Fruit fly (Drosophila melanogaster): Measurements from ENCODE around the gene CG46466.

The CG46466 gene

DNA sequence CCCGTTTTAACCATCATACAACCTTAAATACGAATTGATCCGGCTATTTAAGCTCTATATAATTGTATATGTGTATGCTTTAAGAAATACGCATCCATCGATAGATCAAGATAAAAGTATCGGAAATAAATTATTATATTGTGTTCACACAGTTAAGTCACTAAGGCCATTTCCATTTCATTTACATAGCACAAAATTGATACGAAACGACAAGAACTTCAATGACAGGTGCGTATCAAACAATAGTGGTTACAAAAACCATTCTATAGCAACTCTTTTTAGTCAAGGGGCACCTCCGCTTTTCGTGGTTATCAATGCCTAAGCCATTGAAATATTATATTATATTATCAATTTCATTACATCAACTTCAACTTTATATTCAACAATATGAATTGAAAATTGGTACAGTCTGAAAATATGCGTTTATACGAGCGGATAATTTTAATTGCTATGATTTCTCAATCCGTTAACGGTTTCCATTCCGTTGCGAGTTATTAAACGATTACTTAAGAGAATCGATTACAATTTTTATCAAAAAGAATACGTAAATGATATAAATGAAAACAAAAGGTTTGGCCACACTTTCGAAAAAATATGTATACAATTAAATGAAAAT lies at the start of gene CG46466, which contains the start of gene Slip1:
Gene CG46466, minus strand, starts transcription at position 70 of the 616 bp plus-strand sequence.
Gene Slip1, plus strand, starts transcription at position 567 of the 616 bp plus-strand sequence.
- TF ChIP-seq noc (tag; optimal IDR thresholded peaks at IDR 0.05), result no peak

DNA sequence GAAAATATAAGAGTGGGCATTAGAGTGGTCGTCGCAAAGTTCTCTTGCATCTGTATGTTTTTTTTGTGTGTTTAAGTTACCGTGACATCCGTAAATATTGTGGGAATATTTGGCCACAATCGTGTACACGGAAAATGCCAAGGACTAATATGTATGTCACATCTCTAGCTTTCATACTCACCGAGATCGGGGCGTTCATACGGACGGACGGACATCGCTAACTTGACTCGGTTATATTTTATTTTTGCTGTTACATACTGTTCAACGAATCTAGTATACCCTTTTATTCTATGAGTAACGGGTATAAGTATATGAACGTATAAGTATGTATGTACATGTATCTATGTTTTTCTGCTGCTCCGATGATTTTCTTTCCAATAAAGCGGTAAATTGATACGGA lies 46.8 kb upstream of the CG46466 start:
- no peak for TF ChIP-seq noc (tag; optimal IDR thresholded peaks at IDR 0.05)

DNA sequence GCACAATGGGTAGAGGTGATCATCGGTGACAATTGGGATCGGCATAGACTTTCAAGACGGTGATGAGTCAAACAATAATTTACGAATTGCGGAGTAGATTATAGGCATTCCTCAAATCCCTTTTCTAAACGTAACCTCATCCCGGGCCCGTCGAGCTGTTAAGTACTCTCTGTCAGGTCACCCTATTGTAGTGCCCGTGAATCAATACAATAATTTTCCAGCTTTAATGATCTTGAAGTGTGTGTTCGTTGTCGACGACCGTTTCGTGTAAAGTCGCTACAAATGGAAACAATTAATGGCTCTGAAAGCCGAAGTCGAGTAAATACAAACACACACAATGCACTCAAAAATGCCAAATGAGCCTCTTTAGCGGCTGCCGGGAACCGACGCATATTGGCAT lies 45.7 kb upstream of the CG46466 start:
- TF ChIP-seq noc (tag; optimal IDR thresholded peaks at IDR 0.05), result no peak

DNA sequence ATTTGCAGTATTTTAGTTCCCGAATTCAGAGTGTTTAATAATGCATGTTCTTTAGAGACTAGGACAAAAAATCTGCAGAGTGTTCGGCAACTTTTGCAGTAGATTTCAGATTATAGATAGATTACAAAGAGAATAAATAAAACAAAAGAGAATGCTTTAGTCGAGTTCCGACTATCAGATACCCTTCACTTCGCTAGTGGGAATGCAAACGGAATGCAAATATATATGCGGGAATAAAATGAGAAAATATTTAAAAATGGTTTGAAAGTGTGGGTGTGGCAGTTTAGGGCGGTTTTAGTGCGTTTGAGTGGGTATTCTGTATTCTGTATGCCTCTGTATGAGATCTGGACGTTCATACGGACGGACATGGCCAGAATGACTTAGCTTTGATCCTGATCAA lies 43.9 kb upstream of the CG46466 start:
- TF ChIP-seq noc (tag; optimal IDR thresholded peaks at IDR 0.05), result no peak

DNA sequence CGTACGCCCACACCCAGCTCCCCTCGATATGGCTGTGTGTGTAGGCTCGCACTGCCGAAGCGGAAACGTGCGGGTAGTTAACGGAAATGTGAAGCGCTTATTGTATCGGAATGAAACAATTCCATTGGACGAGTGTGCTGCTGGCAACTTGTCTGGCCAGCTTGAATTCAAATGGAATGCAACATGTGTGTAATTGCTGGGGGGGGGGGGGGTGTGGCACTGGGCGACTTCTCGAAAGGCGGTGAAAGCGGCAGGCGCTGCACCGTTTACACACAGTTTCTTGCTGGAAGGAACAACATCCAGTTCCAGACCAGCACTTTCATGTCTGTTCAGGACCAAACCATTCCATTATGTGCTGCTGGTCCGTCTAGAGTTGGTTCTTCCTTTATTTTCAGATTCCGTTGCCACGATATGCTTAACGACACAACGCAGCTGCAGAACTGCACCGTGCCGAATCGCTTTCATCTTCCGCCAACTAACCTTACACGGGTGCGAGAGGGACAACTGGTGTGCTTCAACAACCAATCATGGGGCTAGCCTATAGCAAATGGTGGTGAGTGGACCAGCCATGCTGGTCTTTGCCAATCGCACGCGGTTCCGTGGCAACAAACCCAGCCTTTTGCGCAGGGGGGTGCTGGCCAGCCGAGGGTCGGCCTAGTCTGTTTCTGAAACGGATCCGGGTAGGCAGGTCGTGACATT lies 41.2 kb upstream of the CG46466 start:
- no peak for TF ChIP-seq noc (tag; optimal IDR thresholded peaks at IDR 0.05)

DNA sequence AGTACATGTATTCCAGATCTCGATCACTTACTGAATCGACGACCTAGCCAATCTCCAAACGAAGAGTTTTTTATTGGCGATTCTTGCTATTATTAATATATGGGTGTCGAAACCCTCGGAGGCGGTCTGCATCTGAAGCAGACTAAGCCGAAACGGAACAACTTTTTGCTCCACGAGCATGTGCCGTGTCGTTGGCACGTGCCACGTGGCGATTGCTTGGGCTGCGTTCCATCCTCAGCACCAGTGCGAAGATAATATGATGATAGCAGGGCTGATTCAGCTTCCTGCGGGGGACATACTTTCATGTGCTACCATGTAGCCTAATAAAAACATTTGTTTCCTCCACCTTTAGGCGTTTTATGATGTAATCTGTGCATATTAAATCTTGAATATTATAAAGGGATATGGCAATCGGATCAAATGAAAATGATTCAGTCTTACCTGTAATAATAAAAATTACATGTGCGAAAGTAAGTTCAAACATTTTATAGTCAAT lies 39.9 kb upstream of the CG46466 start:
- TF ChIP-seq noc (tag; optimal IDR thresholded peaks at IDR 0.05), result no peak

DNA sequence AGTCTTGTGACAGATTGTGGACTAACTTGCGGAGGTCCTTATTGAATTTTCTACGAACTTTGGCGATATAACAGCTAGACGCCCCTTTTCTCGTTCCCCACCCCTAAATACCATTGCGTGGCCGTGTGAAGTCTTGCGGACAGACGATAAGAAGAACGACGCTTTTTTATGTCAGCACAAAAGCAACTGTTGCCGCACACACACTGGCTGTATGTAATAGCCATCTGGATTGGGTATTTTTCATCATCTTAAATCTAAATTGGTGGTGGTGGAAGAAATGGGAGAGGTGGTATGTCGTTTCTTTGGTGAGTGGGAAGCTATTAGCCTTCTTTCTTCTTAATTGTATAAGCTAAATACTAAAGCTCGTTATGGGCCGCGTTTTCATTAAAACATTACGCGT lies 39.0 kb upstream of the CG46466 start:
- TF ChIP-seq noc (tag; optimal IDR thresholded peaks at IDR 0.05), result no peak

DNA sequence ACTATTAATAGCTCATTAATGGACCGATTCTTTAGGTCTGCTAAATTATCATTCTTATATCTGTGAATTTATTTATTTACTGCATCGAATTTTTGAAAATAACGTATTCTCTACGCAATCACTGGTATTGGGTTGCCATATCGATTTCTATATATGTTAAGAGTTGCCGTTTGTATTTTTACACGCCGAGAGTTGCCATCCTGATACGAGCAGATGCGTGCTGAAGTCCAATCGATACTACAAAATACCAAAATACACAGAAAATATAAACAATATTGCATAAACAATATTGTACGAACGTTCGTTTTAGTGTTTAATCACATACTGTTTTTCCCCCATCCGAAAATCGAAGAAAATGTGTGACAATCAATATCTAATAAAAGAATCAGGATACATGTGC lies 34.5 kb upstream of the CG46466 start, which contains the start of gene ey:
Gene ey, plus strand, starts transcription at position 227 of the 400 bp plus-strand sequence.
- no peak for TF ChIP-seq noc (tag; optimal IDR thresholded peaks at IDR 0.05)

DNA sequence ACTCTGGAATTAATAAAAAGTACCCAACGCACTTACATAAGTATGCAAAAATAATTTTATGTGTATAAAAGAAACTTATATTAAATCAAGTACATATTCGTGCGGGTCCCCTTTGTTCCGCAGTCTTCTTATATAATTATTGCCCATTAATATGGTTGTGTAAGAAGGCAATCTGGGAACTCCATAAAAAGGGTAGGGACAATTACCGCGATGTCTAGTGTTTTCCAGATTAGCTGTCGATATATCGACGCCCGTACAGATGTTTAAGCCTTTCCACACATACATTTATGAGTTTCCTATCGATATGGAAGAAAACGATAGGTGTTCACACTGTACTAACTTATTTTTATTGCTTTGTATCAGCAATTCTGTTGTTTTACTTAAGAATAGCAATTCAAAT lies 33.7 kb upstream of the CG46466 start:
- no peak for TF ChIP-seq noc (tag; optimal IDR thresholded peaks at IDR 0.05)

DNA sequence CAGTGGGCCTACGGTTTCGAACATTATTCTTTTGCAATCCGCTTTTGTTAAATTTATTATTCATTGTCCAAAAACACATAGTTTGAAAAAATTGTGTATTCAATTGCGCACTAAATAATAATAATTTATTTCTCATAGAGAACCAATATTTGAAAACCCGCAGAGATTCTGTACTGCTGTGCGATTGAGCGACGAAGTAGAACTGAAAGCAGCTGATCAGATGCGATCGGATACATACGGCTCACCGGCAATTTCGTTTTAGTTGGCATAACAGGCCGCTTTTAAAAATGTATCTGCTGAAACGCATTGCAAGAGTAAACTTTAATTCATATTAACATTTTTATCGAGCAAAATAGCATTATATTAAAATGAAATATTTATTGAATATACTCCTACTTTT lies 32.9 kb upstream of the CG46466 start, which contains the start of gene myo:
Gene myo, minus strand, starts transcription at position 211 of the 400 bp plus-strand sequence.
- no peak for TF ChIP-seq noc (tag; optimal IDR thresholded peaks at IDR 0.05)

DNA sequence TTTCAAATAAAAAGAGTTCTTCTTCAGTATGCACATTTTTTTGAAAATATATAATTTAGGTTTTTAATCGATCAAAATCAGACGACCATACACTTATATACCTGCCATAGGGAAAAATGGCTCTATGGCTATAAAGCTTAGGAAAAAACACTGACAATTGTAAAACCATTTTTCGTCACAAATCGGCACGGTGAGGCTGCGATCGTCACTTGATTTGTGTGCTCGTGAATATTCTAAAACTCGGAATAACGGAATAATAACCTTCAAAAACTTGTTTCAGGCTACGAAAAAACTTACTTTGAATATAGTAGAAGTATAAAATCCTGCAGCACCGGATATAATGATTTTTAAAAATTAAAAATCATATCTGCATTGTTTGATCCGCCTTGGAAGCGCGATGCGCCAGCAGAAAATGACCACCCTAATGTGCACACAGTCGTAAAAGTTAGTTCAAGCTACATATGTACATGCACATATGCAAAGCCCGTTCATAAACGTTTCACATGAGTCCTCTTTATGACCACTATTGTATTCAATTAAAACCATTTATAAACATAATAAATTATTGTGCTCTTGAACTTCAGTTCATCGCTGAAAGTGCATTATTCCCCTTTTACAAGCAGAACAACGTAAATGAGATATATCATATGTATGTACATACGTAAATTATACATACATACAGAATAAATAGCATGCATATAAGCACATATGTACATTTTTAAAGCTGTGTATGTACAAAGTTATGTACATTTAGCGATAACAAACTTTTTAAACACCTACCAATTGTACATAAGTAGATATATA lies 32.2 kb upstream of the CG46466 start:
- TF ChIP-seq noc (tag; optimal IDR thresholded peaks at IDR 0.05), result no peak

DNA sequence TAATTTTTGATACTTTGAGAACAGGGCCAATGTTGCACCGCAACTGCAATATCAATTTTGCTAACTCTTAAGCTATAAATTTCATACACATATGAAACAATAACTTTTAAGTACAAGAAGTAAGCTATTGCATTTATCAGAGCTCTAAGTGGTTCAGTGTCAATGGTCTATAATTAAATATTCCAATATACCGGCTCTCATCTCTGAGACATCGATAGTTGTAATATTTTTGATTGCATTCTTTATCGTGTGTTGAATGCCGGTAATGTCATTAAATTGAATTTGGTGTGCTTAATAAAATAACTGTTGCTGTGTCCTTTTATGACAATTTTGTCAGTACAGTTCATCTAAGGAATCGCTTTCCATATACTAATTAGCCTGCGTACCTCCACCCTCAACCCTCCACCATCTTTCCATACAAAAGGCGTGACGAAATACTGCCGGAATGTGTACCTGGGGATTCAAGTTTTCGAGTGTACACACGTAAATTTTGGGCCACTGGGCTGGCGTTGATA lies 8.0 kb upstream of the CG46466 start, which contains the start of gene CG11360:
Gene CG11360, plus strand, starts transcription at position 238 of the 515 bp plus-strand sequence.
- no peak for TF ChIP-seq noc (tag; optimal IDR thresholded peaks at IDR 0.05)

DNA sequence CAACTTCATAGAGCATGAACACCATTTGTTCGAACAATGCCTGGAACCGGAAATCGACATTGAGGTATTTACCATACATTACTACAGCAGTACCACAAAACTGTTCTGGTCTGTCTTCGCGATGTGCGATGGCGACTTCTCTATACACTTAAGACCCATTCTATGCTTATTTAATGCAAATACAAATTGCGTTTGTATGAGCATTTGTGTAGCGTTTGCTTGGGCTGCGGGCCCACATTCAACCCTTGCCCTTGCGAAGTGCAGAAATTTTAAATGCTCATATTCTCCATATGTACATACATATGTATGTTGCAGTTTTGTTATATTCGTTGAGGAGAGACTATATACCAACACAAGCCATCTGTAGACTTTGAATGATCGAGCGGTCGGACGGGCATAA lies 1.4 kb upstream of the CG46466 start:
- no peak for TF ChIP-seq noc (tag; optimal IDR thresholded peaks at IDR 0.05)

DNA sequence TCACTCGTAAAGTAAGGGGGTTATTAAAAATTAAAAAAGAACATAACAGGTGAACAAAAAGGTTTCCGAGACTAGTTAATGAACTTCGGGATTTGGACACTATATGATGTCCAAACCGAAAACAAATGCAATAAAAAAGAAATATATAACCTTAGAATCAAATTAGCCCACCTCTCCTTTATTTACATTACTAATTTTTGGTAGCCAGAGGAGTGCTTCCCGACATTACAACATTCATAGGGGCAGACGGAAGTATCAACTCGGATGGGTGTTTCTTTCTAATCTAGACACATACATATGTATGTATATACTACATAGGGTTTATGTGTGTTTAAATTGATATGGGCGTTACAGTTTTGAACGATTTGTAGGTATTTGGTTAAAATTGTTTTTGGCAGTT lies 823 bp downstream of the CG46466 start:
- TF ChIP-seq noc (tag; optimal IDR thresholded peaks at IDR 0.05), result no peak

DNA sequence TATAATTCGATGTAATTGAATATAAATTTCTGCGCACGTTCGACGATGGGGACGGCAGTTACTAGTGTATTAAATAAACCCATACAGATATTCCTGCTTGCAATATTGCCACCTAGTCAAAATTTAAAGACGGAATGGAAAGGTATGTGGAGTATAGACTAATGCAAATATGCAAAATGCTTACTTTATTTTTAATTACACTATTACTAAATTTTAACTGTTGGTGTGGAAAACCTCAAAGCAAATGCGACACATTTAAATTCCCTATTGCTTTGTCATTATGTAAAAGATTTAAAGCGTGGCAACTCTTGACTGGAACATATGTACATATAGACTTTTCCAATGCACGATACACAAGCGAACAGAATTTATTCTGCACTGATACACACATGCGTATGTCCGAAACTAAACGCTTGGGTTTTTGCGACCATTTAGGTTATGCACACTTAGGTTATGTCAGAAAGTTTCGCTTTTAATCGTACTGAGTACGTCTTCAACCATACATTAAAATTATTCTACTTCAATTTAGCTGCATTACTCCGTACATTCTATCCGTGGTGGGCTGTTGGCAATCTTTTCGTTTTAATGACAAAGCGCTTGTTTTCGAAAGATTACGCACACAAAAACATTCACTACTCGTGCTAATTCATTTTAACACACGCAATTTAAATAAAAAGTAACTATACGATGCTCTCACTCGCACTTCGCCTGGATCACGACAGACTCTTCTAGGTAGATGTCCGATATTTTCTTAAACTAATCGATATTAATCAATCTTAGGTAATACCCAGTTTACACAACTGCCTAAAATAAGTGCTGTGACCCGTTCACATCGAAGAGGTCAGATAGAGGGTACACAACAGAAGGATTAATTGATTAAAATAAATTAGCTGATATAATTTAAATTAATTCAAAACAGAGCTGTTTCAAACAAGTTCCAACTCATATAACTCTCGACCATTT lies 2.8 kb downstream of the CG46466 start, which contains the start of gene gw:
Gene gw, minus strand, starts transcription at position 725 of the 963 bp plus-strand sequence.
- no peak for TF ChIP-seq noc (tag; optimal IDR thresholded peaks at IDR 0.05)

All from whole organism, larva.